Fruit fly (Drosophila melanogaster) whole organism, embryonic: ENCODE results near the gene Lrr47.
A peak's percentile ranks its signal among the peaks of the same experiment; 100 is the strongest.

Experiments
- Abd-B ChIP-seq: fragments of 200-800 bp; sonication (Bioruptor generic); optimal IDR thresholded peaks from 2 replicates; lab custom pipeline; 2018; ENCODE audit warnings: missing biosample characterization, mild to moderate bottlenecking, missing genetic modification characterization, moderate library complexity
- Asciz ChIP-seq: fragments of 200-800 bp; sonication (Bioruptor generic); optimal IDR thresholded peaks from 2 replicates; lab custom pipeline; 2017; ENCODE audit warnings: missing biosample characterization, mild to moderate bottlenecking, missing genetic modification characterization, missing genetic modification reagents
- CG1024 ChIP-seq: fragments of 200-800 bp; sonication (Bioruptor generic); IDR thresholded peaks from 2 replicates; pipeline ENCODE4 v1.3.6; 2022; ENCODE audit warnings: missing biosample characterization, missing genetic modification characterization
- CG10267 ChIP-seq: fragments of 200-800 bp; sonication (Bioruptor generic); optimal IDR thresholded peaks from 2 replicates; lab custom pipeline; 2018; ENCODE audit warnings: missing biosample characterization, mild to moderate bottlenecking, missing genetic modification characterization, moderate library complexity
- CG10274 ChIP-seq: fragments of 200-800 bp; sonication (Bioruptor generic); optimal IDR thresholded peaks from 3 replicates; lab custom pipeline; 2017; ENCODE audit warnings: missing biosample characterization, mild to moderate bottlenecking, missing genetic modification characterization
- CG10979 ChIP-seq: fragments of 200-800 bp; sonication (Bioruptor generic); optimal IDR thresholded peaks from 2 replicates; lab custom pipeline; 2018; ENCODE audit warnings: missing biosample characterization, mild to moderate bottlenecking, missing genetic modification characterization, moderate library complexity
- CG11085 ChIP-seq: fragments of 200-800 bp; sonication (Bioruptor generic); IDR thresholded peaks from 2 replicates; pipeline ENCODE4 v1.3.6; 2022; ENCODE audit warnings: missing biosample characterization, missing genetic modification characterization
- CG11247 ChIP-seq: fragments of 200-800 bp; sonication (Bioruptor generic); IDR thresholded peaks from 2 replicates; pipeline ENCODE4 v1.3.6; 2022; ENCODE audit warnings: missing biosample characterization, missing genetic modification characterization
- CG11504 ChIP-seq: fragments of 200-800 bp; sonication (Bioruptor generic); optimal IDR thresholded peaks from 3 replicates; lab custom pipeline; 2019; ENCODE audit warnings: missing biosample characterization, mild to moderate bottlenecking, missing genetic modification characterization, moderate library complexity
- CG11560 ChIP-seq: fragments of 200-800 bp; sonication (Bioruptor generic); IDR thresholded peaks from 3 replicates; pipeline ENCODE4 v1.3.6; 2022; ENCODE audit warnings: missing biosample characterization, missing genetic modification characterization
- CG12391 ChIP-seq: fragments of 200-800 bp; sonication (Bioruptor generic); optimal IDR thresholded peaks from 3 replicates; lab custom pipeline; 2018; ENCODE audit warnings: missing biosample characterization, mild to moderate bottlenecking, missing genetic modification characterization, moderate library complexity
- CG12744 ChIP-seq: fragments of 200-800 bp; sonication (Bioruptor generic); optimal IDR thresholded peaks from 2 replicates; lab custom pipeline; 2016; ENCODE audit warnings: missing biosample characterization, missing genetic modification characterization
- CG12769 ChIP-seq: fragments of 200-800 bp; sonication (Bioruptor generic); optimal IDR thresholded peaks from 2 replicates; lab custom pipeline; 2019; ENCODE audit warnings: missing biosample characterization, mild to moderate bottlenecking, missing genetic modification characterization, moderate library complexity
- CG1647 ChIP-seq: fragments of 200-800 bp; sonication (Bioruptor generic); optimal IDR thresholded peaks from 3 replicates; lab custom pipeline; 2016; ENCODE audit warnings: missing biosample characterization, missing genetic modification characterization
- CG18764 ChIP-seq: fragments of 200-800 bp; sonication (Bioruptor generic); optimal IDR thresholded peaks from 3 replicates; lab custom pipeline; 2016; ENCODE audit warnings: missing biosample characterization, missing genetic modification characterization
- CG3065 ChIP-seq: fragments of 200-800 bp; sonication (Bioruptor generic); optimal IDR thresholded peaks from 2 replicates; lab custom pipeline; 2016; ENCODE audit warnings: missing biosample characterization, missing genetic modification characterization
- CG31224 ChIP-seq: fragments of 200-800 bp; sonication (Bioruptor generic); IDR thresholded peaks from 2 replicates; pipeline ENCODE4 v1.3.6; 2022; ENCODE audit warnings: missing biosample characterization, missing genetic modification characterization
- CG4730 ChIP-seq: fragments of 200-800 bp; sonication (Bioruptor generic); IDR thresholded peaks from 2 replicates; pipeline ENCODE4 v1.3.6; 2022; ENCODE audit warnings: missing biosample characterization, missing genetic modification characterization
- CG6654 ChIP-seq: fragments of 200-800 bp; sonication (Bioruptor generic); optimal IDR thresholded peaks from 2 replicates; lab custom pipeline; 2017; ENCODE audit warnings: missing biosample characterization, mild to moderate bottlenecking, missing genetic modification characterization
- CG7745 ChIP-seq: fragments of 200-800 bp; sonication (Bioruptor generic); optimal IDR thresholded peaks from 2 replicates; lab custom pipeline; 2018; ENCODE audit warnings: missing biosample characterization, mild to moderate bottlenecking, missing genetic modification characterization, moderate library complexity
- CG7963 ChIP-seq: fragments of 200-800 bp; sonication (Bioruptor generic); IDR thresholded peaks from 3 replicates; pipeline ENCODE4 v1.3.6; 2022; ENCODE audit warnings: missing biosample characterization, missing genetic modification characterization; ENCODE audit not compliant: partially characterized antibody
- CG8281 ChIP-seq: fragments of 200-800 bp; sonication (Bioruptor generic); optimal IDR thresholded peaks from 2 replicates; lab custom pipeline; 2018; ENCODE audit warnings: missing biosample characterization, mild to moderate bottlenecking, missing genetic modification characterization, moderate library complexity
- CG9215 ChIP-seq: fragments of 200-800 bp; sonication (Bioruptor generic); IDR thresholded peaks from 2 replicates; pipeline ENCODE4 v1.3.6; 2022; ENCODE audit warnings: missing biosample characterization, missing genetic modification characterization
- CHES-1-like ChIP-seq: fragments of 200-800 bp; sonication (Bioruptor generic); optimal IDR thresholded peaks from 2 replicates; lab custom pipeline; 2016; ENCODE audit warnings: missing biosample characterization, missing genetic modification characterization
- Chrac-16 ChIP-seq: fragments of 200-800 bp; sonication (Bioruptor generic); optimal IDR thresholded peaks from 3 replicates; lab custom pipeline; 2016; ENCODE audit warnings: missing biosample characterization, missing genetic modification characterization
- CkIIα-i1 ChIP-seq: fragments of 200-800 bp; sonication (Bioruptor generic); IDR thresholded peaks from 2 replicates; pipeline ENCODE4 v1.3.6; 2022; ENCODE audit warnings: missing biosample characterization, missing genetic modification characterization
- Dip2 ChIP-seq: fragments of 200-800 bp; sonication (Bioruptor generic); IDR thresholded peaks from 2 replicates; pipeline ENCODE4 v1.3.6; 2022; ENCODE audit warnings: missing biosample characterization, missing genetic modification characterization
- H15 ChIP-seq: fragments of 200-800 bp; sonication (Bioruptor generic); IDR thresholded peaks from 3 replicates; pipeline ENCODE4 v1.3.6; 2022; ENCODE audit warnings: missing biosample characterization, missing genetic modification characterization
- Hmx ChIP-seq: fragments of 200-800 bp; sonication (Bioruptor generic); optimal IDR thresholded peaks from 2 replicates; lab custom pipeline; 2016; ENCODE audit warnings: missing biosample characterization, missing genetic modification characterization
- NC2α ChIP-seq: fragments of 200-800 bp; sonication (Bioruptor generic); optimal IDR thresholded peaks from 2 replicates; lab custom pipeline; 2016; ENCODE audit warnings: missing biosample characterization, missing genetic modification characterization
- PHDP ChIP-seq: fragments of 200-800 bp; sonication (Bioruptor generic); optimal IDR thresholded peaks from 3 replicates; lab custom pipeline; 2018; ENCODE audit warnings: missing biosample characterization, mild to moderate bottlenecking, missing genetic modification characterization, moderate library complexity
- Pdp1 ChIP-seq, 2 experiments: fragments of 200-800 bp; sonication (Bioruptor generic); optimal IDR thresholded peaks; 3 replicates each; lab custom pipeline; 2016; ENCODE audit warnings: missing biosample characterization in 2 of 2, missing genetic modification characterization in 2 of 2, mild to moderate bottlenecking in 1 of 2, moderate library complexity in 1 of 2
- Sox100B ChIP-seq: fragments of 200-800 bp; sonication (Bioruptor generic); optimal IDR thresholded peaks from 3 replicates; lab custom pipeline; 2018; ENCODE audit warnings: missing biosample characterization, mild to moderate bottlenecking, missing genetic modification characterization
- bowl ChIP-seq: fragments of 200-800 bp; sonication (Bioruptor generic); IDR thresholded peaks from 2 replicates; pipeline ENCODE4 v1.3.6; 2022; ENCODE audit warnings: missing biosample characterization, missing genetic modification characterization
- br ChIP-seq: fragments of >200 bp; optimal IDR thresholded peaks from 2 replicates; lab custom pipeline; 2017
- crc ChIP-seq: fragments of 200-800 bp; sonication (Bioruptor generic); optimal IDR thresholded peaks from 2 replicates; lab custom pipeline; 2016; ENCODE audit warnings: missing biosample characterization, missing genetic modification characterization
- dati ChIP-seq: fragments of 200-800 bp; sonication (Bioruptor generic); IDR thresholded peaks from 2 replicates; pipeline ENCODE4 v1.3.6; 2022; ENCODE audit warnings: missing biosample characterization, missing genetic modification characterization
- dmrt99B ChIP-seq: fragments of 200-800 bp; sonication (Bioruptor generic); optimal IDR thresholded peaks from 2 replicates; lab custom pipeline; 2018; ENCODE audit warnings: missing biosample characterization, mild to moderate bottlenecking, missing genetic modification characterization, moderate library complexity
- fd3F ChIP-seq: fragments of 200-800 bp; sonication (Bioruptor generic); optimal IDR thresholded peaks from 2 replicates; lab custom pipeline; 2018; ENCODE audit warnings: missing biosample characterization, mild to moderate bottlenecking, missing genetic modification characterization, moderate library complexity
- fru ChIP-seq: fragments of >200 bp; optimal IDR thresholded peaks from 2 replicates; lab custom pipeline; 2017
- gce ChIP-seq: fragments of 200-800 bp; sonication (Bioruptor generic); IDR thresholded peaks from 3 replicates; pipeline ENCODE4 v1.3.6; 2022; ENCODE audit warnings: missing biosample characterization, missing genetic modification characterization
- gsb-n ChIP-seq: fragments of 200-800 bp; sonication (Bioruptor generic); optimal IDR thresholded peaks from 3 replicates; lab custom pipeline; 2018; ENCODE audit warnings: missing biosample characterization, mild to moderate bottlenecking, missing genetic modification characterization
- ham ChIP-seq: fragments of 200-800 bp; sonication (Bioruptor generic); IDR thresholded peaks from 2 replicates; pipeline ENCODE4 v1.3.6; 2022; ENCODE audit warnings: missing biosample characterization, missing genetic modification characterization
- her ChIP-seq: fragments of 200-800 bp; sonication (Bioruptor generic); optimal IDR thresholded peaks from 2 replicates; lab custom pipeline; 2016; ENCODE audit warnings: missing biosample characterization, missing genetic modification characterization
- jing ChIP-seq: fragments of 200-800 bp; sonication (Bioruptor generic); optimal IDR thresholded peaks from 2 replicates; lab custom pipeline; 2018; ENCODE audit warnings: missing biosample characterization, mild to moderate bottlenecking, missing genetic modification characterization
- ken ChIP-seq: fragments of 200-800 bp; sonication (Bioruptor generic); IDR thresholded peaks from 3 replicates; pipeline ENCODE4 v1.3.6; 2022; ENCODE audit warnings: missing biosample characterization, missing genetic modification characterization
- kni ChIP-seq: fragments of 200-800 bp; sonication (Bioruptor generic); optimal IDR thresholded peaks from 3 replicates; lab custom pipeline; 2017; ENCODE audit warnings: mild to moderate bottlenecking, missing biosample characterization, missing genetic modification reagents, missing genetic modification characterization
- schlank ChIP-seq: fragments of 200-800 bp; sonication (Bioruptor generic); optimal IDR thresholded peaks from 2 replicates; lab custom pipeline; 2018; ENCODE audit warnings: missing biosample characterization, mild to moderate bottlenecking, missing genetic modification characterization
- so ChIP-seq: fragments of 200-800 bp; sonication (Bioruptor generic); IDR thresholded peaks from 3 replicates; pipeline ENCODE4 v1.3.6; 2022; ENCODE audit warnings: missing biosample characterization, missing genetic modification characterization
- tna ChIP-seq: fragments of 200-800 bp; sonication (Bioruptor generic); IDR thresholded peaks from 2 replicates; pipeline ENCODE4 v1.3.6; 2022; ENCODE audit warnings: missing biosample characterization, missing genetic modification characterization; ENCODE audit not compliant: partially characterized antibody
- tup ChIP-seq: fragments of 200-800 bp; sonication (Bioruptor generic); optimal IDR thresholded peaks from 2 replicates; lab custom pipeline; 2016; ENCODE audit warnings: missing biosample characterization, mild to moderate bottlenecking, missing genetic modification characterization, moderate library complexity
- vnd ChIP-seq: fragments of 200-800 bp; sonication (Bioruptor generic); IDR thresholded peaks from 3 replicates; pipeline ENCODE4 v1.3.6; 2022; ENCODE audit warnings: missing biosample characterization, missing genetic modification characterization; ENCODE audit not compliant: partially characterized antibody

Lrr47 gene

DNA sequence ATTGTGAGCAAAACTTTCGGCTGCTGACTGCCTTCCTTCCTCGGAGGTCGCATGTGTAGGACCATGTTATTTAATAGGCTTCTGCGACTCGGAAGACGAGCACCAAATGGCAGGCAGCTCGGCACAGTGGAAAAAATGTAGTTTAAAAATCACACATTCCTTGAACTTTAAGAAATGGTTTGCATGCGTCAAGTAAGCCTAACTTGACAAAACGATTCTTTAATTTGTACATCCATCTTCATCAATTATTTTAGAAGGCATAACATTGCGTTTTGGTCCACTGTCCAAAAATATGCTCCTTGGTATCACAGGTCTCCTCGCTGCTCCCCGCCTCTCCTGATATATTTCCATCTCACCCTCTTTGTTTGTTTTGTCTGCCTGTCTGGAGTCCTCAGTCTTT lies 48.5 kb downstream of the Lrr47 start (continued):
- TF ChIP-seq CG1024 (GFP tag; lab: Robert Waterston, UW) (no peak), NC2α (no peak), CG6654 (GFP tag; lab: Kevin White, UChicago) (no peak), CG18764 (GFP tag; lab: Kevin White, UChicago) (no peak), CG1647 (GFP tag; lab: Kevin White, UChicago) (no peak), fd3F (GFP tag; lab: Kevin White, UChicago) (peak; percentile 19), vnd (GFP tag; lab: Robert Waterston, UW) (no peak), gsb-n (no peak), CG4730 (GFP tag; lab: Robert Waterston, UW) (peak; percentile 42; the same call in 1 of the 2 replicates), Sox100B (GFP tag; lab: Kevin White, UChicago) (no peak), gce (GFP tag; lab: Robert Waterston, UW) (no peak), Chrac-16 (GFP tag; lab: Kevin White, UChicago) (peak; percentile 24), CG9215 (GFP tag; lab: Robert Waterston, UW) (peak; percentile 55; the same call in 1 of the 2 replicates), br (lab: Kevin White, UChicago) (no peak), Dip2 (no peak), CG10979 (peak; percentile 23), CG10274 (GFP tag; lab: Kevin White, UChicago) (peak; percentile 19), CG11247 (no peak), dmrt99B (tag; lab: Kevin White, UChicago) (peak; percentile 62), tup (peak; percentile 10), crc (peak; percentile 17), CkIIα-i1 (no peak), kni (GFP tag; lab: Kevin White, UChicago) (no peak), so (peak; percentile 68; the same call in 1 of the 3 replicates), CHES-1-like (GFP tag; lab: Kevin White, UChicago) (peak; percentile 6), dati (GFP tag; lab: Robert Waterston, UW) (no peak), CG31224 (GFP tag; lab: Robert Waterston, UW) (peak; percentile 51; the same call in 1 of the 2 replicates), CG7963 (GFP tag; lab: Robert Waterston, UW) (no peak), ken (peak; percentile 58; the same call in 1 of the 3 replicates), Pdp1 (GFP tag; optimal IDR thresholded peaks at IDR 0.05; lab: Kevin White, UChicago) (no peak), CG12744 (GFP tag; lab: Kevin White, UChicago) (no peak), CG12769 (peak; percentile 70), PHDP (tag; lab: Kevin White, UChicago) (peak; percentile 30), CG8281 (tag; lab: Kevin White, UChicago) (no peak), Asciz (GFP tag; lab: Kevin White, UChicago) (peak; percentile 11), tna (GFP tag; lab: Robert Waterston, UW) (no peak), CG11504 (tag; lab: Kevin White, UChicago) (peak; percentile 60), ham (no peak), jing (GFP tag; lab: Kevin White, UChicago) (no peak), Hmx (GFP tag; lab: Kevin White, UChicago) (no peak), CG3065 (GFP tag; lab: Kevin White, UChicago) (no peak), fru (no peak), schlank (tag; lab: Kevin White, UChicago) (peak; percentile 9), CG10267 (tag; lab: Kevin White, UChicago) (peak; percentile 4), H15 (no peak), CG11085 (GFP tag; lab: Robert Waterston, UW) (peak; percentile 51; the same call in 1 of the 2 replicates), bowl (GFP tag; lab: Robert Waterston, UW) (no peak), CG11560 (no peak), Abd-B (GFP tag; lab: Kevin White, UChicago) (no peak), CG7745 (tag; lab: Kevin White, UChicago) (no peak), her (GFP tag; lab: Kevin White, UChicago) (peak; percentile 44), CG12391 (tag; lab: Kevin White, UChicago) (peak; percentile 38)
